Worm (Caenorhabditis elegans): Measurements from ENCODE around the gene C36C9.11.

- TF ChIP-seq eyg-1 (tag; optimal IDR thresholded peaks at IDR 0.05) (no peak), hlh-30 (tag; optimal IDR thresholded peaks at IDR 0.05; ENCODE audit: insufficient read depth) (no peak), pqm-1 (tag; optimal IDR thresholded peaks at IDR 0.05) (no peak), ceh-30 (tag; optimal IDR thresholded peaks at IDR 0.05) (no peak), pha-4 (tag; optimal IDR thresholded peaks at IDR 0.05) (no peak)
These were observed 11.3 kb upstream of the C36C9.11 start for ce11 chrX:1675879-1676278.

Measured in whole organism, late embryonic.